Worm (Caenorhabditis elegans) whole organism, L1 larva: ENCODE measurements around the gene cul-4.

Experiments
- C04F5.9 ChIP-seq: sonication (generic microtip); optimal IDR thresholded peaks from 2 replicates; lab custom pipeline; 2016; ENCODE audit warnings: missing genetic modification characterization, missing compliant biosample characterization
- C16A3.4 ChIP-seq: fragments of 150-350 bp; optimal IDR thresholded peaks from 2 replicates; lab custom pipeline; 2014; ENCODE audit warnings: missing biosample characterization, missing genetic modification characterization
- F16B12.6 ChIP-seq: fragments of 150-350 bp; optimal IDR thresholded peaks from 2 replicates; lab custom pipeline; 2014; ENCODE audit warnings: missing biosample characterization, missing genetic modification characterization
- blmp-1 ChIP-seq: fragments of 150-350 bp; optimal IDR thresholded peaks from 2 replicates; lab custom pipeline; 2014; ENCODE audit warnings: missing biosample characterization, missing genetic modification characterization
- ceh-88 ChIP-seq: fragments of 200-800 bp; sonication (Bioruptor generic); IDR thresholded peaks from 2 replicates; pipeline ENCODE4 v1.3.6; 2022; ENCODE audit warnings: missing genetic modification characterization, missing compliant biosample characterization
- ceh-90 ChIP-seq: sonication (generic microtip); optimal IDR thresholded peaks from 2 replicates; lab custom pipeline; 2016; ENCODE audit warnings: missing genetic modification characterization, missing compliant biosample characterization
- ces-1 ChIP-seq: fragments of 150-350 bp; optimal IDR thresholded peaks from 2 replicates; lab custom pipeline; 2014; ENCODE audit warnings: missing biosample characterization, missing genetic modification reagents, missing genetic modification characterization
- dpl-1 ChIP-seq, 3 experiments: fragments of 150-350 bp in 2 of 3; sonication (generic microtip) in 1 of 3; optimal IDR thresholded peaks; 2 replicates each; lab custom pipeline; 2014 to 2017; ENCODE audit warnings: missing biosample characterization in 3 of 3, missing genetic modification characterization in 3 of 3, missing genetic modification reagents in 3 of 3
- dsc-1 ChIP-seq: sonication (generic microtip); optimal IDR thresholded peaks from 2 replicates; lab custom pipeline; 2016; ENCODE audit warnings: mild to moderate bottlenecking, missing genetic modification characterization, missing compliant biosample characterization
- efl-1 ChIP-seq, 4 experiments: fragments of 150-350 bp; optimal IDR thresholded peaks in 3 of 4; peaks in 1 of 4; 1 replicate in 1 of 4; 2 replicates in 3 of 4; lab custom pipeline; 2014; ENCODE audit warnings: missing biosample characterization in 2 of 4, missing genetic modification characterization in 2 of 4, missing genetic modification reagents in 2 of 4
- efl-3 ChIP-seq: fragments of 200-800 bp; sonication (Bioruptor generic); optimal IDR thresholded peaks from 2 replicates; lab custom pipeline; 2018; ENCODE audit warnings: mild to moderate bottlenecking, missing genetic modification characterization, missing compliant biosample characterization
- elt-3 ChIP-seq, 6 experiments: fragments of 150-350 bp in 1 of 6; sonication (generic microtip); optimal IDR thresholded peaks; 2 replicates each; lab custom pipeline; 2017 to 2018; ENCODE audit warnings: missing biosample characterization in 6 of 6, missing genetic modification characterization in 6 of 6, inconsistent platforms in 1 of 6
- ets-5 ChIP-seq: fragments of 200-800 bp; sonication (Bioruptor generic); IDR thresholded peaks from 2 replicates; pipeline ENCODE4 v1.3.6; 2022; ENCODE audit warnings: missing genetic modification characterization, missing compliant biosample characterization
- fkh-4 ChIP-seq: sonication (generic microtip); optimal IDR thresholded peaks from 2 replicates; lab custom pipeline; 2016; ENCODE audit warnings: missing compliant biosample characterization, missing genetic modification characterization, borderline replicate concordance
- fkh-8 ChIP-seq: sonication (generic microtip); optimal IDR thresholded peaks from 2 replicates; lab custom pipeline; 2016; ENCODE audit warnings: mild to moderate bottlenecking, missing genetic modification characterization, missing compliant biosample characterization
- hlh-17 ChIP-seq: fragments of 200-800 bp; sonication (Bioruptor generic); optimal IDR thresholded peaks from 2 replicates; lab custom pipeline; 2018; ENCODE audit warnings: missing genetic modification characterization, mild to moderate bottlenecking, missing compliant biosample characterization, moderate library complexity, borderline replicate concordance
- hpl-2 ChIP-seq: fragments of 150-350 bp; optimal IDR thresholded peaks from 2 replicates; lab custom pipeline; 2014; ENCODE audit warnings: missing biosample characterization, missing genetic modification reagents, missing genetic modification characterization
- lin-13 ChIP-seq: fragments of 150-350 bp; optimal IDR thresholded peaks from 2 replicates; lab custom pipeline; 2014; ENCODE audit warnings: missing biosample characterization, missing genetic modification reagents, missing genetic modification characterization
- lin-15B ChIP-seq: fragments of 150-350 bp; sonication (generic microtip); optimal IDR thresholded peaks from 3 replicates; lab custom pipeline; 2014; ENCODE audit warnings: missing biosample characterization, missing genetic modification characterization
- lir-3 ChIP-seq: sonication (generic microtip); optimal IDR thresholded peaks from 2 replicates; lab custom pipeline; 2016; ENCODE audit warnings: mild to moderate bottlenecking, missing genetic modification characterization, moderate library complexity, missing compliant biosample characterization; ENCODE audit not compliant: poor library complexity
- mab-9 ChIP-seq: fragments of 200-800 bp; sonication (Bioruptor generic); IDR thresholded peaks from 2 replicates; pipeline ENCODE4 v1.3.6; 2022; ENCODE audit warnings: missing genetic modification reagents, missing genetic modification characterization, missing compliant biosample characterization
- mdl-1 ChIP-seq, 2 experiments: fragments of 150-350 bp; optimal IDR thresholded peaks; 2 replicates each; lab custom pipeline; 2014 to 2017; ENCODE audit warnings: missing biosample characterization in 2 of 2, missing genetic modification characterization in 2 of 2, inconsistent platforms in 1 of 2
- nhr-11 ChIP-seq: fragments of 150-350 bp; optimal IDR thresholded peaks from 2 replicates; lab custom pipeline; 2014; ENCODE audit warnings: missing biosample characterization, missing genetic modification characterization
- nhr-12 ChIP-seq: sonication (generic microtip); optimal IDR thresholded peaks from 2 replicates; lab custom pipeline; 2017; ENCODE audit warnings: missing biosample characterization, missing genetic modification characterization
- nhr-19 ChIP-seq: fragments of 200-800 bp; sonication (Bioruptor generic); conservative IDR thresholded peaks from 2 replicates; pipeline ENCODE4 v1.3.6; 2022; ENCODE audit warnings: missing genetic modification characterization, missing compliant biosample characterization
- nhr-20 ChIP-seq: sonication (generic microtip); optimal IDR thresholded peaks from 2 replicates; lab custom pipeline; 2016; ENCODE audit warnings: mild to moderate bottlenecking, missing genetic modification characterization, missing compliant biosample characterization
- nhr-237 ChIP-seq: fragments of 150-350 bp; optimal IDR thresholded peaks from 2 replicates; lab custom pipeline; 2014; ENCODE audit warnings: missing biosample characterization, missing genetic modification characterization
- nhr-47 ChIP-seq: sonication (generic microtip); optimal IDR thresholded peaks from 2 replicates; lab custom pipeline; 2016; ENCODE audit warnings: mild to moderate bottlenecking, missing genetic modification characterization, moderate library complexity, missing compliant biosample characterization
- nhr-71 ChIP-seq: sonication (generic microtip); optimal IDR thresholded peaks from 2 replicates; lab custom pipeline; 2016; ENCODE audit warnings: mild to moderate bottlenecking, missing genetic modification characterization, moderate library complexity, missing compliant biosample characterization
- nhr-85 ChIP-seq: sonication (generic microtip); peaks from one replicate; lab custom pipeline; 2016; ENCODE audit warnings: missing genetic modification characterization, inconsistent platforms, missing compliant biosample characterization
- nhr-90 ChIP-seq: sonication (generic microtip); optimal IDR thresholded peaks from 2 replicates; lab custom pipeline; 2016; ENCODE audit warnings: mild to moderate bottlenecking, missing genetic modification characterization, missing compliant biosample characterization; ENCODE audit not compliant: poor library complexity
- pag-3 ChIP-seq: sonication (generic microtip); optimal IDR thresholded peaks from 2 replicates; lab custom pipeline; 2017; ENCODE audit warnings: missing genetic modification characterization, mild to moderate bottlenecking, missing compliant biosample characterization, antibody characterized with exemption, borderline replicate concordance; ENCODE audit not compliant: insufficient read depth
- rnt-1 ChIP-seq: sonication (generic microtip); optimal IDR thresholded peaks from 2 replicates; lab custom pipeline; 2016; ENCODE audit warnings: mild to moderate bottlenecking, missing genetic modification characterization, moderate library complexity, missing compliant biosample characterization
- snpc-4 ChIP-seq: fragments of 150-350 bp; optimal IDR thresholded peaks from 2 replicates; lab custom pipeline; 2014; ENCODE audit warnings: missing biosample characterization, missing genetic modification characterization
- snu-23 ChIP-seq: sonication (generic microtip); optimal IDR thresholded peaks from 2 replicates; lab custom pipeline; 2016; ENCODE audit warnings: missing genetic modification characterization, missing compliant biosample characterization
- sox-4 ChIP-seq: sonication (generic microtip); optimal IDR thresholded peaks from 2 replicates; lab custom pipeline; 2016; ENCODE audit warnings: missing genetic modification characterization, missing compliant biosample characterization
- sptf-1 ChIP-seq: fragments of 150-350 bp; optimal IDR thresholded peaks from 2 replicates; lab custom pipeline; 2014; ENCODE audit warnings: missing biosample characterization, missing genetic modification characterization
- sup-37 ChIP-seq: fragments of 200-800 bp; sonication (Bioruptor generic); optimal IDR thresholded peaks from 2 replicates; lab custom pipeline; 2018; ENCODE audit warnings: mild to moderate bottlenecking, missing genetic modification characterization, missing compliant biosample characterization
- swsn-7 ChIP-seq: sonication (generic microtip); optimal IDR thresholded peaks from 2 replicates; lab custom pipeline; 2016; ENCODE audit warnings: missing genetic modification characterization, missing compliant biosample characterization
- tbx-2 ChIP-seq: sonication (generic microtip); optimal IDR thresholded peaks from 2 replicates; lab custom pipeline; 2016; ENCODE audit warnings: missing genetic modification characterization, missing compliant biosample characterization
- tlp-1 ChIP-seq: fragments of 150-350 bp; optimal IDR thresholded peaks from 2 replicates; lab custom pipeline; 2014; ENCODE audit warnings: missing biosample characterization, missing genetic modification characterization
- unc-130 ChIP-seq: fragments of 150-350 bp; optimal IDR thresholded peaks from 2 replicates; lab custom pipeline; 2017; ENCODE audit warnings: missing biosample characterization, missing genetic modification characterization, inconsistent platforms
- unc-30 ChIP-seq: sonication (generic microtip); optimal IDR thresholded peaks from 2 replicates; lab custom pipeline; 2017; ENCODE audit warnings: missing biosample characterization, missing genetic modification characterization
- unc-86 ChIP-seq: sonication (generic microtip); optimal IDR thresholded peaks from 2 replicates; lab custom pipeline; 2016; ENCODE audit warnings: missing genetic modification characterization, missing compliant biosample characterization
- vab-15 ChIP-seq: sonication (generic microtip); optimal IDR thresholded peaks from 2 replicates; lab custom pipeline; 2017; ENCODE audit warnings: missing genotype, mild to moderate bottlenecking, missing genetic modification characterization, missing compliant biosample characterization
- zag-1 ChIP-seq: fragments of 150-350 bp; optimal IDR thresholded peaks from 2 replicates; lab custom pipeline; 2014; ENCODE audit warnings: missing biosample characterization, missing genetic modification characterization

The cul-4 gene

DNA sequence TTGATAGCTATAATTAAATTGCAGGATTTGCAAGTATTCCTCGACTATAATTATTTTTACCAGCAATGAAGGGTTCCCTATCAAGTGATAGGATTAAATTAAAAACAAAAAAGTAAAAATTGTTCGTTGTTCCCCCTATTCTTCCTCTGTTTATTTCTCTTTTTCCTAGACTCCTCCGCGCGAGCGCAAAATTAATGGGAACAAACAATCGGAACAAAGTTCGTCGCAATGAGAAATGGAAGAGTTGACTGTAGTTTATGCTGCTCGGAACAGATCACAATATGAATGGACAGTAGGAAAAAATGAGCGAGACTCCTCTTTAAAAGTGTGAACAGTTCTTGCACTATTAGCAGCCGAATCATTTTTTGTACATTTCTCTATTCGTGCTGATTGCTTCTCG, 38.8 kb downstream of the cul-4 start:
- TF ChIP-seq mdl-1 (tag; optimal IDR thresholded peaks at IDR 0.05; lab: Kevin White, UChicago) (no peak), tbx-2 (tag; lab: Kevin White, UChicago) (no peak), fkh-8 (tag; lab: Kevin White, UChicago) (no peak), nhr-90 (tag; lab: Kevin White, UChicago) (no peak), hlh-17 (GFP tag; lab: Kevin White, UChicago) (no peak), pag-3 (tag; lab: Kevin White, UChicago) (no peak), lin-15B (tag; lab: Kevin White, UChicago) (no peak), C04F5.9 (no peak), efl-3 (no peak), ceh-90 (tag; lab: Kevin White, UChicago) (no peak), dpl-1 (GFP tag; optimal IDR thresholded peaks at IDR 0.05; lab: Kevin White, UChicago) (no peak), lir-3 (tag; lab: Kevin White, UChicago) (no peak), tlp-1 (no peak), unc-30 (tag; lab: Kevin White, UChicago) (no peak), ets-5 (GFP tag; lab: Robert Waterston, UW) (no peak), nhr-85 (no peak), F16B12.6 (tag; lab: Kevin White, UChicago) (no peak), sox-4 (tag; lab: Kevin White, UChicago) (no peak), snpc-4 (tag; lab: Kevin White, UChicago) (no peak), zag-1 (no peak)
- TF ChIP-seq, all 84 proteins: peak for 0

DNA sequence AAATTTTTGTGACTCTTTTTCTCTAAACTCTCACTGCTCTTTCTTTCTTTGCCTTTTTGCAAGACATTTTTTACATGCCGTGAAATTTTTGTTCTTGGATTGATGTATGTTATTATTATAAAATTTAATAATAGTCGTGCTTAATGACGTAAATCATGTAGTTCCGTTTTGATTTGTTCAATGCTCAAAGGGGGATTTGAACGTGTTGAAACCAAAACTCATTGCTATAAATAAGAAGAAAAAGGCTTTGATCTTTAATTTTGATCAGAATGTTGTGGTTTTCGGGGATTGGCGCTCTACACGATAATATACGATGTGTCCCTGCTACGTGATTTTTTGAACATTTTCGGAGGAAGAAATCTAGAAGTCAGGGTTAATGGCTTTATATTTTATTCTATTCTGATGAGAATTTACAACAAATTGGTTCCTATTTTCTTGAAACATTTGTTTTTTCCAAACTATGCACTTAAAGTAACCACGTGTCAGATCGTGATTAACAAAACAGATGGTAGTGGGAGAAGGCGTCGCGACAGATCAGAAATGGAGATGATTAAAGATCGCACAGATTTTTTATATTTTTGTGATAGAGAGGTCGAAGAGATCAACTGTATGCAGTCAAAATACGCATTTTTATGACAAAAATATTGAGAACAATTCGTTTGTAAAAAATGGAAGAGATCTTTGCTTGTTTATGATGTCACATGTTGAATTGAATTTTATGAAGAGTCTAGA, 39.8 kb downstream of the cul-4 start:
- peak in 1 of 6 experiments; percentile 55 for TF ChIP-seq elt-3 (tag; optimal IDR thresholded peaks at IDR 0.05; lab: Kevin White, UChicago)
- peak; percentile 19 for TF ChIP-seq nhr-47
- TF ChIP-seq sptf-1 (tag; lab: Kevin White, UChicago), result no peak
- no peak for TF ChIP-seq fkh-4 (tag; lab: Kevin White, UChicago)
- peak; percentile 57 for TF ChIP-seq fkh-8 (tag; lab: Kevin White, UChicago)
- peak in 1 of 2 experiments; percentile 16 for TF ChIP-seq mdl-1 (tag; optimal IDR thresholded peaks at IDR 0.05; lab: Kevin White, UChicago)
- TF ChIP-seq efl-1 (optimal IDR thresholded peaks at IDR 0.05; lab: Kevin White, UChicago), result no peak
- peak in 1 of 2 experiments; percentile 87 for TF ChIP-seq efl-1 (GFP tag; optimal IDR thresholded peaks at IDR 0.05 in 1 of 2; lab: Kevin White, UChicago)
- TF ChIP-seq blmp-1 (tag; lab: Kevin White, UChicago), result peak; percentile 60
- peak; percentile 24 for TF ChIP-seq dsc-1
- peak; percentile 19 for TF ChIP-seq nhr-71 (tag; lab: Kevin White, UChicago)
- TF ChIP-seq rnt-1 (tag; lab: Kevin White, UChicago), result no peak
- peak; percentile 41 for TF ChIP-seq nhr-20 (tag; lab: Kevin White, UChicago)
- TF ChIP-seq nhr-85, result peak; percentile 90
- no peak for TF ChIP-seq nhr-12 (tag; lab: Kevin White, UChicago)
- peak; percentile 19; the same call in 1 of the 2 replicates for TF ChIP-seq nhr-19 (GFP tag; lab: Robert Waterston, UW)

ce11 chrII:7342884-7343283, 41.0 kb downstream of the cul-4 start:
- no peak for TF ChIP-seq F16B12.6 (tag; lab: Kevin White, UChicago)
- peak; percentile 92 for TF ChIP-seq nhr-19 (GFP tag; lab: Robert Waterston, UW)
- TF ChIP-seq nhr-11 (tag; lab: Kevin White, UChicago), result no peak
- peak; percentile 65 for TF ChIP-seq nhr-90 (tag; lab: Kevin White, UChicago)
- peak; percentile 65 for TF ChIP-seq tbx-2 (tag; lab: Kevin White, UChicago)
- peak; percentile 72 for TF ChIP-seq unc-130
- no peak for TF ChIP-seq unc-86 (tag; lab: Kevin White, UChicago)
- TF ChIP-seq lin-15B (tag; lab: Kevin White, UChicago), result no peak
- TF ChIP-seq hpl-2 (GFP tag; lab: Kevin White, UChicago), result no peak
- no peak for TF ChIP-seq pag-3 (tag; lab: Kevin White, UChicago)
- no peak for TF ChIP-seq mab-9 (GFP tag; lab: Robert Waterston, UW)
- no peak for TF ChIP-seq sup-37
- peak; percentile 62 for TF ChIP-seq snu-23
- TF ChIP-seq swsn-7 (tag; lab: Kevin White, UChicago), result no peak
- TF ChIP-seq vab-15 (tag; lab: Kevin White, UChicago), result no peak
- TF ChIP-seq lin-13 (GFP tag; lab: Kevin White, UChicago), result peak; percentile 39
- TF ChIP-seq nhr-85, result peak; percentile 94
- no peak for TF ChIP-seq nhr-237 (tag; lab: Kevin White, UChicago)
- TF ChIP-seq rnt-1 (tag; lab: Kevin White, UChicago), result no peak
- TF ChIP-seq efl-1 (optimal IDR thresholded peaks at IDR 0.05; lab: Kevin White, UChicago), result no peak
- no peak for TF ChIP-seq efl-1 (GFP tag; optimal IDR thresholded peaks at IDR 0.05 in 1 of 2; lab: Kevin White, UChicago)
- no peak for TF ChIP-seq ces-1 (GFP tag; lab: Kevin White, UChicago)
- TF ChIP-seq ceh-88 (GFP tag; lab: Robert Waterston, UW), result no peak
- TF ChIP-seq C04F5.9, result no peak
- TF ChIP-seq C16A3.4 (tag; lab: Kevin White, UChicago), result no peak
